Fruit fly (Drosophila melanogaster): Measurements from ENCODE around the gene Prx4.
A peak's percentile ranks its signal among the peaks of the same experiment; 100 is the strongest.

Gene Prx4

DNA sequence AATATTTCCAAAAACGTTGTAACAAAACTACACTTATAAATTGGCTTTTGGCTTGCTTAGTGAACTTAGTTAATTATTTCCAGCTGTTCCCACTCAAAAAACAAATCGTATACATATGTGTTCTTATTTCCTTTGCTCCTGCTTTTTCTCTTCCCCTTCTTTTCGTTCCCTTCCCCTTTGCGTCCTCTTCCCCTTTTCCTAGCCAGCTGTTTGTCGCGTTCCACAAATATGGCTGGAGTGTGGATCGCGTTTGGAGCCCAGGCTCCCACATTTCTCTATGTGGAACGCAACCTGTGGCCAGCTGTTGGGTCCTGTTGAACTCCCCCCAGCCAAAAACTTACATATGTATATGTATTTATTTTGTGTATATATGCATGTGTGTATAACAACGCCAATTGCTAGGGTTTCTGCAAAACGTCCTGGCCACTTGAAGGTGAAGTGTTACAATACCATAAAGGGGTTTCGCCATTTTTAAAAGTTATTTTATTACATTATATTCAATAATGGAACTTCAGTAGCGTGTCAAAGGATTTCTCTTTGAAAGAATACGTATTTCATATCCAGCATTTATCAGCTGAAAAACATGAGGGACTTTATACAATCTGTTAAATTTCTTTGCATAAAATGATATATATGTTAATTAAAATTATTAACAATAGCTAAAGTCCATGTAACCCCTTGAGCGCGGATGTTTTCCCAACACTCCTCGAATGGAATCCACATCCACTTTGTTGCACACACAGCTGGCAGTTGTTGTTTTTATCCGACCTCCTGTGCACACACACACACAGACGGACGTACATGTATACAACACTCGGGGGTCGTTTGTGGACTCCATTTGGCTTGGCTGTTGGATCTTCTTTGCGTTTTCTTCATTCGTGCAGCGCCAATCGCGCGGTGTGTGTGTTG, 29.8 kb downstream of the Prx4 start:
- TF ChIP-seq Vsx2 (GFP tag; optimal IDR thresholded peaks at IDR 0.05; ENCODE audit: partially characterized antibody): no peak
- no peak for TF ChIP-seq Abd-B (GFP tag; optimal IDR thresholded peaks at IDR 0.05)
- no peak for TF ChIP-seq usp (GFP tag; optimal IDR thresholded peaks at IDR 0.05)
- peak in 1 of 2 experiments; percentile 31 for TF ChIP-seq foxo (GFP tag; optimal IDR thresholded peaks at IDR 0.05)
- no peak for TF ChIP-seq ey (GFP tag; optimal IDR thresholded peaks at IDR 0.05)
- TF ChIP-seq Dfd (GFP tag; optimal IDR thresholded peaks at IDR 0.05): peak; percentile 17
- peak; percentile 5 for TF ChIP-seq Dif (GFP tag; optimal IDR thresholded peaks at IDR 0.05; ENCODE audit: partially characterized antibody)
- peak; percentile 15 for TF ChIP-seq OdsH (GFP tag; optimal IDR thresholded peaks at IDR 0.05)
- TF ChIP-seq sv (GFP tag; optimal IDR thresholded peaks at IDR 0.05): no peak
- TF ChIP-seq CG9705 (GFP tag; optimal IDR thresholded peaks at IDR 0.05): no peak
- TF ChIP-seq dl (GFP tag; optimal IDR thresholded peaks at IDR 0.05; ENCODE audit: insufficient read depth in 1 of 2, partially characterized antibody in 2 of 2): no peak
- peak; percentile 47 for TF ChIP-seq psq (GFP tag; optimal IDR thresholded peaks at IDR 0.05)
- TF ChIP-seq fru (GFP tag; optimal IDR thresholded peaks at IDR 0.05): peak; percentile 39
- TF ChIP-seq brk (GFP tag; optimal IDR thresholded peaks at IDR 0.05): no peak

DNA sequence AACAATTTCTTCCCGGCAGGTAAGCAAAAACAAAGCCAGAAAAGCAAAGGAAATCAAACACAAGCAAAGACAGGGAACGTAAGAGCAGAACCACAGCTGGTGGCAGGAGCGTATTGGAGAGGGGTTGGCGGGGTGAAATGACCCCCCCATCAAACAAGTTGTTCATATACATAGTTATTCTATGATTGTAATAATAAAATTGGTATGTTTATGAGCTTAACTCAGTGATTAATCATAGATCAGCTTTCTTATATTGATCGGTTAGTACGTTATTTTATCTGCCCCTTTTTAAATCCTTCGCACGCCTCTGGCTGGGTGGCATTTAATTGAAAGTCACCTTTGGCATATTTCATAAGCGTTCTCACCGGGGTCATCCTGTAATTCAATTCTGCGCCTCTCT, 31.3 kb downstream of the Prx4 start:
- TF ChIP-seq Sp1 (GFP tag; optimal IDR thresholded peaks at IDR 0.05) (peak; percentile 20), foxo (GFP tag; optimal IDR thresholded peaks at IDR 0.05) (peak in 1 of 2 experiments; percentile 50), Hr83 (GFP tag; optimal IDR thresholded peaks at IDR 0.05; ENCODE audit: poor library complexity, severe bottlenecking) (no peak), br (GFP tag; optimal IDR thresholded peaks at IDR 0.05) (peak; percentile 21), HLH106 (tag; optimal IDR thresholded peaks at IDR 0.05) (peak; percentile 43), pan (optimal IDR thresholded peaks at IDR 0.05) (no peak), rgr (GFP tag; optimal IDR thresholded peaks at IDR 0.05) (no peak), ey (GFP tag; optimal IDR thresholded peaks at IDR 0.05) (peak; percentile 10), tai (GFP tag; optimal IDR thresholded peaks at IDR 0.05) (no peak), dsf (GFP tag; optimal IDR thresholded peaks at IDR 0.05; ENCODE audit: borderline replicate concordance) (no peak), h (GFP tag; optimal IDR thresholded peaks at IDR 0.05) (peak; percentile 54), fru (GFP tag; optimal IDR thresholded peaks at IDR 0.05) (peak; percentile 52), CG9705 (GFP tag; optimal IDR thresholded peaks at IDR 0.05) (peak; percentile 2), Rel (GFP tag; optimal IDR thresholded peaks at IDR 0.05) (no peak), Rel (tag; optimal IDR thresholded peaks at IDR 0.05) (no peak), Hr78 (GFP tag; optimal IDR thresholded peaks at IDR 0.05) (no peak), lola (GFP tag; optimal IDR thresholded peaks at IDR 0.05) (no peak), brk (GFP tag; optimal IDR thresholded peaks at IDR 0.05) (no peak), Abd-B (GFP tag; optimal IDR thresholded peaks at IDR 0.05) (no peak)

DNA sequence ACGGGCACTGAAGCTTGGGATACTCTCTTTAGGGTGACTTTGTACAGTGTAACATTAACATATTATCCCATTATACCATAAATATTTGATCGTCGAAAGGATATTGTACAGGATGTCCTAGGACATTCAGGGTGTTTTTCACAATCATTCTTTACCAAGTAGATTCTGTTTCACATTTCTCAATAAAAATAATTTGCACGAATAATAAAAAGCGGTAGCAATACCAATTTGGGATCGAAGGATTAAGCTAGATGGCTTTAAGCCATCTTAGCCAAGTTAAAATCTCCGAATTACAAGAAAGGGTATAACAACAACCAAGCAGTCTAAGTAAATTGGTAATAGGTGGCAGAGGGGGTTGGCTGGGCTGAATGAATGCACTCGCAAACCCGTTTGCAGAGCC, 32.2 kb downstream of the Prx4 start:
- TF ChIP-seq OdsH (GFP tag; optimal IDR thresholded peaks at IDR 0.05): peak; percentile 44
- peak; percentile 61 for TF ChIP-seq woc (GFP tag; optimal IDR thresholded peaks at IDR 0.05)
- TF ChIP-seq dsf (GFP tag; optimal IDR thresholded peaks at IDR 0.05; ENCODE audit: borderline replicate concordance): no peak
- TF ChIP-seq dmrt93B (GFP tag; optimal IDR thresholded peaks at IDR 0.05): peak; percentile 41
- TF ChIP-seq Sp1 (GFP tag; optimal IDR thresholded peaks at IDR 0.05): peak; percentile 47
- no peak for TF ChIP-seq lola (GFP tag; optimal IDR thresholded peaks at IDR 0.05)
- TF ChIP-seq rgr (GFP tag; optimal IDR thresholded peaks at IDR 0.05): peak; percentile 1
- TF ChIP-seq ey (GFP tag; optimal IDR thresholded peaks at IDR 0.05): peak; percentile 29
- peak; percentile 2 for TF ChIP-seq psq (GFP tag; optimal IDR thresholded peaks at IDR 0.05)
- no peak for TF ChIP-seq sv (GFP tag; optimal IDR thresholded peaks at IDR 0.05)
- no peak for TF ChIP-seq Myc (optimal IDR thresholded peaks at IDR 0.05)
- TF ChIP-seq usp (GFP tag; optimal IDR thresholded peaks at IDR 0.05): no peak
- TF ChIP-seq HLH106 (tag; optimal IDR thresholded peaks at IDR 0.05): peak; percentile 39
- no peak for TF ChIP-seq CG9705 (GFP tag; optimal IDR thresholded peaks at IDR 0.05)
- TF ChIP-seq dl (GFP tag; optimal IDR thresholded peaks at IDR 0.05; ENCODE audit: insufficient read depth in 1 of 2, partially characterized antibody in 2 of 2): no peak
- TF ChIP-seq fru (GFP tag; optimal IDR thresholded peaks at IDR 0.05): peak; percentile 32
- peak; percentile 44 for TF ChIP-seq h (GFP tag; optimal IDR thresholded peaks at IDR 0.05)
- peak in 1 of 2 experiments; percentile 45 for TF ChIP-seq foxo (GFP tag; optimal IDR thresholded peaks at IDR 0.05)

DNA sequence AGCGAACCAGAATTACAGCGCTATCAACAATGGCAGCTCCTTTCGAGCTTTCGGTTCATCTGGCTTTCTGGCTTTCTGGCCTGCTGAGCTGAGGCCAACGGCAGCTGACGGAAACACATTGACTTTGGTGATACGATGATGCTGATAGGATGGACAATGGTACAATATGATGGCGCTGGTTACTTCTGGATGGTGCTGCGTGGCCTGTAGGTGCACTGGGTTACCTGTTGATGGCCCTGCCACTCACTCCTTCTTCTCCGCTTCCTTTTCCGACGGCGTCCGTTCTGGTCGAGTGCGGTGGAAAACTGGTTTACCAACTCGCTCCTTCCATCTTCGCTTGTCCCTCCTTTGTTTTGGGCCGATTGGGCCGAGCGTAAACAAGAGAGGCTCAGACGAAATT, 32.6 kb downstream of the Prx4 start:
- TF ChIP-seq Mio (GFP tag; optimal IDR thresholded peaks at IDR 0.05) (no peak), lola (GFP tag; optimal IDR thresholded peaks at IDR 0.05) (no peak), br (GFP tag; optimal IDR thresholded peaks at IDR 0.05) (no peak), Vsx2 (GFP tag; optimal IDR thresholded peaks at IDR 0.05; ENCODE audit: partially characterized antibody) (peak; percentile 70), ey (GFP tag; optimal IDR thresholded peaks at IDR 0.05) (no peak), Hr83 (GFP tag; optimal IDR thresholded peaks at IDR 0.05; ENCODE audit: poor library complexity, severe bottlenecking) (no peak), CG32264 (GFP tag; optimal IDR thresholded peaks at IDR 0.05) (no peak), GATAd (GFP tag; optimal IDR thresholded peaks at IDR 0.05) (no peak), Dfd (GFP tag; optimal IDR thresholded peaks at IDR 0.05) (no peak), rgr (GFP tag; optimal IDR thresholded peaks at IDR 0.05) (no peak), foxo (GFP tag; optimal IDR thresholded peaks at IDR 0.05) (no peak), CrebA (GFP tag; optimal IDR thresholded peaks at IDR 0.05; ENCODE audit: borderline replicate concordance) (no peak), usp (GFP tag; optimal IDR thresholded peaks at IDR 0.05) (no peak), psq (GFP tag; optimal IDR thresholded peaks at IDR 0.05) (peak; percentile 33), Jra (GFP tag; optimal IDR thresholded peaks at IDR 0.05) (no peak), pan (optimal IDR thresholded peaks at IDR 0.05) (no peak), Abd-B (GFP tag; optimal IDR thresholded peaks at IDR 0.05) (no peak), dl (GFP tag; optimal IDR thresholded peaks at IDR 0.05; ENCODE audit: insufficient read depth in 1 of 2, partially characterized antibody in 2 of 2) (no peak), fru (GFP tag; optimal IDR thresholded peaks at IDR 0.05) (peak; percentile 37), Hr78 (GFP tag; optimal IDR thresholded peaks at IDR 0.05) (no peak), dmrt93B (GFP tag; optimal IDR thresholded peaks at IDR 0.05) (no peak), Dif (GFP tag; optimal IDR thresholded peaks at IDR 0.05; ENCODE audit: partially characterized antibody) (no peak), Rel (GFP tag; optimal IDR thresholded peaks at IDR 0.05) (no peak), Rel (tag; optimal IDR thresholded peaks at IDR 0.05) (no peak)
